Worm (Caenorhabditis elegans) whole organism, L3 larva: ENCODE results near the gene fsn-1.

Source experiments
- nhr-12 ChIP-seq: fragments of 150-350 bp; optimal IDR thresholded peaks from 2 replicates; lab custom pipeline; 2014; ENCODE audit warnings: missing biosample characterization, missing genetic modification characterization
- nhr-28 ChIP-seq: fragments of 150-350 bp; optimal IDR thresholded peaks from 2 replicates; lab custom pipeline; 2014; ENCODE audit warnings: missing biosample characterization, missing genetic modification characterization
- sea-2 ChIP-seq: fragments of 150-350 bp; sonication (generic microtip); optimal IDR thresholded peaks from 4 replicates; lab custom pipeline; 2014; ENCODE audit warnings: missing biosample characterization, missing genetic modification reagents, missing genetic modification characterization
- ztf-11 ChIP-seq: fragments of 150-350 bp; optimal IDR thresholded peaks from 2 replicates; lab custom pipeline; 2014; ENCODE audit warnings: missing biosample characterization, missing genetic modification characterization
- ztf-4 ChIP-seq: fragments of 150-350 bp; optimal IDR thresholded peaks from 2 replicates; lab custom pipeline; 2014; ENCODE audit warnings: missing biosample characterization, missing genetic modification characterization

- TF ChIP-seq ztf-4 (tag; lab: Kevin White, UChicago), result no peak
- TF ChIP-seq nhr-12 (tag; lab: Kevin White, UChicago), result no peak
- TF ChIP-seq nhr-28 (tag; lab: Kevin White, UChicago), result no peak
- no peak for TF ChIP-seq sea-2 (GFP tag; lab: Kevin White, UChicago)
- TF ChIP-seq ztf-11, result no peak
Measured at ce11 chrIII:4917960-4918712, 19.0 kb upstream of the fsn-1 start, which contains the start of gene rpb-8.
